Fruit fly (Drosophila melanogaster) whole organism, embryonic: ENCODE measurements around the gene gro.

Source experiments
- ATbp ChIP-seq: fragments of 200-800 bp; sonication (Bioruptor generic); optimal IDR thresholded peaks from 2 replicates; lab custom pipeline; 2017; ENCODE audit warnings: missing biosample characterization, mild to moderate bottlenecking, missing genetic modification characterization, missing genetic modification reagents
- BtbVII ChIP-seq: fragments of 200-800 bp; sonication (Bioruptor generic); optimal IDR thresholded peaks from 3 replicates; lab custom pipeline; 2017; ENCODE audit warnings: missing biosample characterization, mild to moderate bottlenecking, missing genetic modification characterization
- C15 ChIP-seq: fragments of 200-800 bp; sonication (Bioruptor generic); IDR thresholded peaks from 3 replicates; pipeline ENCODE4 v1.3.6; 2022; ENCODE audit warnings: missing biosample characterization, missing genetic modification characterization
- CG11093 ChIP-seq: fragments of 200-800 bp; sonication (Bioruptor generic); IDR thresholded peaks from 3 replicates; pipeline ENCODE4 v1.3.6; 2022; ENCODE audit warnings: missing biosample characterization, missing genetic modification characterization
- CG11398 ChIP-seq: fragments of 200-800 bp; sonication (Bioruptor generic); optimal IDR thresholded peaks from 2 replicates; lab custom pipeline; 2016; ENCODE audit warnings: missing biosample characterization, missing genetic modification characterization
- CG12155 ChIP-seq: fragments of 200-800 bp; sonication (Bioruptor generic); optimal IDR thresholded peaks from 3 replicates; lab custom pipeline; 2016; ENCODE audit warnings: missing biosample characterization, missing genetic modification characterization
- CG12299 ChIP-seq: fragments of 200-800 bp; sonication (Bioruptor generic); optimal IDR thresholded peaks from 2 replicates; lab custom pipeline; 2018; ENCODE audit warnings: missing biosample characterization, mild to moderate bottlenecking, missing genetic modification characterization
- CG12659 ChIP-seq: fragments of 200-800 bp; sonication (Bioruptor generic); optimal IDR thresholded peaks from 3 replicates; lab custom pipeline; 2017; ENCODE audit warnings: mild to moderate bottlenecking, missing biosample characterization, missing genetic modification reagents, missing genetic modification characterization
- CG1603 ChIP-seq: fragments of 200-800 bp; sonication (Bioruptor generic); optimal IDR thresholded peaks from 2 replicates; lab custom pipeline; 2019; ENCODE audit warnings: missing biosample characterization, mild to moderate bottlenecking, missing genetic modification characterization, moderate library complexity
- CG17186 ChIP-seq: fragments of 200-800 bp; sonication (Bioruptor generic); optimal IDR thresholded peaks from 3 replicates; lab custom pipeline; 2017; ENCODE audit warnings: missing biosample characterization, missing genetic modification reagents, missing genetic modification characterization
- CG17802 ChIP-seq: fragments of 200-800 bp; sonication (Bioruptor generic); optimal IDR thresholded peaks from 2 replicates; lab custom pipeline; 2018; ENCODE audit warnings: missing biosample characterization, mild to moderate bottlenecking, missing genetic modification characterization, moderate library complexity
- CG1832 ChIP-seq: fragments of 200-800 bp; sonication (Bioruptor generic); optimal IDR thresholded peaks from 2 replicates; lab custom pipeline; 2017; ENCODE audit warnings: missing biosample characterization, mild to moderate bottlenecking, missing genetic modification characterization, inconsistent platforms
- CG18476 ChIP-seq: fragments of 200-800 bp; sonication (Bioruptor generic); optimal IDR thresholded peaks from 2 replicates; lab custom pipeline; 2016; ENCODE audit warnings: missing biosample characterization, mild to moderate bottlenecking, missing genetic modification characterization
- CG31365 ChIP-seq: fragments of 200-800 bp; sonication (Bioruptor generic); optimal IDR thresholded peaks from 2 replicates; lab custom pipeline; 2018; ENCODE audit warnings: missing biosample characterization, mild to moderate bottlenecking, missing genetic modification characterization
- CG31388 ChIP-seq: fragments of 200-800 bp; sonication (Bioruptor generic); optimal IDR thresholded peaks from 2 replicates; lab custom pipeline; 2016; ENCODE audit warnings: missing biosample characterization, missing genetic modification characterization
- CG32772 ChIP-seq: fragments of 200-800 bp; sonication (Bioruptor generic); IDR thresholded peaks from 2 replicates; pipeline ENCODE4 v1.3.6; 2022; ENCODE audit warnings: missing biosample characterization, missing genetic modification characterization
- CG4360 ChIP-seq: fragments of 200-800 bp; sonication (Bioruptor generic); IDR thresholded peaks from 2 replicates; pipeline ENCODE4 v1.3.6; 2022; ENCODE audit warnings: missing biosample characterization, missing genetic modification characterization
- CG4730 ChIP-seq: fragments of 200-800 bp; sonication (Bioruptor generic); IDR thresholded peaks from 2 replicates; pipeline ENCODE4 v1.3.6; 2022; ENCODE audit warnings: missing biosample characterization, missing genetic modification characterization
- CG6254 ChIP-seq: fragments of 200-800 bp; sonication (Bioruptor generic); optimal IDR thresholded peaks from 3 replicates; lab custom pipeline; 2017; ENCODE audit warnings: mild to moderate bottlenecking, missing biosample characterization, missing genetic modification reagents, missing genetic modification characterization
- CG6654 ChIP-seq: fragments of 200-800 bp; sonication (Bioruptor generic); optimal IDR thresholded peaks from 2 replicates; lab custom pipeline; 2017; ENCODE audit warnings: missing biosample characterization, mild to moderate bottlenecking, missing genetic modification characterization
- CG9932 ChIP-seq: fragments of 200-800 bp; sonication (Bioruptor generic); IDR thresholded peaks from 2 replicates; pipeline ENCODE4 v1.3.6; 2022; ENCODE audit warnings: missing biosample characterization, missing genetic modification characterization
- Camta ChIP-seq: fragments of 200-800 bp; sonication (Bioruptor generic); optimal IDR thresholded peaks from 2 replicates; lab custom pipeline; 2016; ENCODE audit warnings: missing biosample characterization, missing genetic modification characterization
- Dad ChIP-seq: fragments of 200-800 bp; sonication (Bioruptor generic); optimal IDR thresholded peaks from 3 replicates; lab custom pipeline; 2016; ENCODE audit warnings: missing biosample characterization, missing genetic modification characterization
- Dll ChIP-seq: fragments of 200-800 bp; sonication (Bioruptor generic); IDR thresholded peaks from 4 replicates; pipeline ENCODE4 v1.3.6; 2022; ENCODE audit warnings: missing biosample characterization, missing genetic modification characterization; ENCODE audit not compliant: partially characterized antibody
- Gsc ChIP-seq: fragments of 200-800 bp; sonication (Bioruptor generic); IDR thresholded peaks from 2 replicates; pipeline ENCODE4 v1.3.6; 2022; ENCODE audit warnings: missing biosample characterization, missing genetic modification characterization
- Gug ChIP-seq: fragments of 200-800 bp; sonication (Bioruptor generic); IDR thresholded peaks from 4 replicates; pipeline ENCODE4 v1.3.6; 2022; ENCODE audit warnings: missing biosample characterization, missing genetic modification characterization
- Jarid2 ChIP-seq: fragments of 200-800 bp; sonication (Bioruptor generic); optimal IDR thresholded peaks from 3 replicates; lab custom pipeline; 2017; ENCODE audit warnings: mild to moderate bottlenecking, missing biosample characterization, missing genetic modification reagents, missing genetic modification characterization
- MESR4 ChIP-seq: fragments of 200-800 bp; sonication (Bioruptor generic); optimal IDR thresholded peaks from 2 replicates; lab custom pipeline; 2018; ENCODE audit warnings: missing biosample characterization, mild to moderate bottlenecking, missing genetic modification characterization, moderate library complexity
- Myb ChIP-seq: fragments of 200-800 bp; sonication (Bioruptor generic); optimal IDR thresholded peaks from 2 replicates; lab custom pipeline; 2016; ENCODE audit warnings: missing biosample characterization, missing genetic modification characterization
- Rfx ChIP-seq: fragments of 200-800 bp; sonication (Bioruptor generic); IDR thresholded peaks from 2 replicates; pipeline ENCODE4 v1.3.6; 2022; ENCODE audit warnings: missing biosample characterization, missing genetic modification characterization
- Sox102F ChIP-seq: fragments of 200-800 bp; sonication (Bioruptor generic); optimal IDR thresholded peaks from 2 replicates; lab custom pipeline; 2018; ENCODE audit warnings: missing biosample characterization, mild to moderate bottlenecking, missing genetic modification characterization, moderate library complexity
- Stat92E ChIP-seq, 3 experiments: fragments of >200 bp in 2 of 3; fragments of 200-800 bp in 1 of 3; sonication (Bioruptor generic) in 1 of 3; optimal IDR thresholded peaks; 2 replicates each; lab custom pipeline; 2017 to 2019; ENCODE audit warnings: missing biosample characterization in 3 of 3, missing genetic modification characterization in 3 of 3, mild to moderate bottlenecking in 1 of 3, moderate library complexity in 1 of 3
- Usf ChIP-seq: fragments of 200-800 bp; sonication (Bioruptor generic); optimal IDR thresholded peaks from 2 replicates; lab custom pipeline; 2017; ENCODE audit warnings: missing genotype, missing biosample characterization, missing genetic modification characterization
- ac ChIP-seq: fragments of 200-800 bp; sonication (Bioruptor generic); optimal IDR thresholded peaks from 3 replicates; lab custom pipeline; 2017; ENCODE audit warnings: missing biosample characterization, mild to moderate bottlenecking, missing genetic modification characterization
- bbx ChIP-seq: fragments of 200-800 bp; sonication (Bioruptor generic); IDR thresholded peaks from 2 replicates; pipeline ENCODE4 v1.3.6; 2022; ENCODE audit warnings: missing biosample characterization, missing genetic modification characterization; ENCODE audit not compliant: partially characterized antibody
- da ChIP-seq: fragments of 200-800 bp; sonication (Bioruptor generic); optimal IDR thresholded peaks from 2 replicates; lab custom pipeline; 2016; ENCODE audit warnings: missing biosample characterization, missing genetic modification characterization
- ems ChIP-seq: fragments of 200-800 bp; sonication (Bioruptor generic); optimal IDR thresholded peaks from 3 replicates; lab custom pipeline; 2016; ENCODE audit warnings: missing biosample characterization, missing genetic modification characterization
- kay ChIP-seq: fragments of 200-800 bp; sonication (Bioruptor generic); optimal IDR thresholded peaks from 2 replicates; lab custom pipeline; 2016; ENCODE audit warnings: missing biosample characterization, missing genetic modification characterization
- kni ChIP-seq: fragments of 200-800 bp; sonication (Bioruptor generic); optimal IDR thresholded peaks from 3 replicates; lab custom pipeline; 2017; ENCODE audit warnings: mild to moderate bottlenecking, missing biosample characterization, missing genetic modification reagents, missing genetic modification characterization
- oc ChIP-seq: fragments of 200-800 bp; sonication (Bioruptor generic); optimal IDR thresholded peaks from 2 replicates; lab custom pipeline; 2018; ENCODE audit warnings: missing biosample characterization, mild to moderate bottlenecking, missing genetic modification characterization, moderate library complexity
- org-1 ChIP-seq: fragments of 200-800 bp; sonication (Bioruptor generic); optimal IDR thresholded peaks from 2 replicates; lab custom pipeline; 2017; ENCODE audit warnings: missing biosample characterization, missing genetic modification characterization
- pros ChIP-seq: fragments of 200-800 bp; sonication (Bioruptor generic); optimal IDR thresholded peaks from 3 replicates; lab custom pipeline; 2019; ENCODE audit warnings: missing biosample characterization, mild to moderate bottlenecking, missing genetic modification characterization, moderate library complexity
- rib ChIP-seq: fragments of 200-800 bp; sonication (Bioruptor generic); IDR thresholded peaks from 2 replicates; pipeline ENCODE4 v1.3.6; 2022; ENCODE audit warnings: missing biosample characterization, missing genetic modification characterization
- sc ChIP-seq, 3 experiments: fragments of >200 bp in 2 of 3; fragments of 200-800 bp in 1 of 3; sonication (Bioruptor generic) in 1 of 3; optimal IDR thresholded peaks; 2 replicates in 2 of 3; 3 replicates in 1 of 3; lab custom pipeline; 2017; ENCODE audit warnings: mild to moderate bottlenecking in 1 of 3, missing biosample characterization in 1 of 3, missing genetic modification characterization in 1 of 3, missing genetic modification reagents in 1 of 3
- seq ChIP-seq: fragments of 200-800 bp; sonication (Bioruptor generic); IDR thresholded peaks from 2 replicates; pipeline ENCODE4 v1.3.6; 2022; ENCODE audit warnings: missing biosample characterization, missing genetic modification characterization
- sqz ChIP-seq: fragments of 200-800 bp; sonication (Bioruptor generic); optimal IDR thresholded peaks from 3 replicates; lab custom pipeline; 2018; ENCODE audit warnings: missing biosample characterization, mild to moderate bottlenecking, missing genetic modification characterization
- trem ChIP-seq: fragments of 200-800 bp; optimal IDR thresholded peaks from 3 replicates; lab custom pipeline; 2019; ENCODE audit warnings: missing biosample characterization, mild to moderate bottlenecking, missing genetic modification characterization, moderate library complexity
- vfl ChIP-seq: fragments of 200-800 bp; sonication (Bioruptor generic); optimal IDR thresholded peaks from 2 replicates; lab custom pipeline; 2016; ENCODE audit warnings: missing biosample characterization, missing genetic modification characterization
- vvl ChIP-seq: fragments of 200-800 bp; sonication (Bioruptor generic); IDR thresholded peaks from 2 replicates; pipeline ENCODE4 v1.3.6; 2022; ENCODE audit warnings: missing biosample characterization, missing genetic modification characterization
- yki ChIP-seq: fragments of >200 bp; optimal IDR thresholded peaks from 3 replicates; lab custom pipeline; 2018
- zf30C ChIP-seq: fragments of 200-800 bp; sonication (Bioruptor generic); optimal IDR thresholded peaks from 3 replicates; lab custom pipeline; 2018; ENCODE audit warnings: missing biosample characterization, mild to moderate bottlenecking, missing genetic modification characterization

Gene gro

dm6 chr3R:26039793-26040335 is 1.7 kb upstream of the gro start (continued):
- TF ChIP-seq CG4360 (GFP tag; lab: Robert Waterston, UW) (peak; percentile 96), CG12659 (GFP tag; lab: Kevin White, UChicago) (no peak), trem (tag; lab: Kevin White, UChicago) (peak; percentile 4), Jarid2 (GFP tag; lab: Kevin White, UChicago) (peak; percentile 18), Myb (GFP tag; lab: Kevin White, UChicago) (no peak), kni (GFP tag; lab: Kevin White, UChicago) (peak; percentile 84), CG18476 (GFP tag; lab: Kevin White, UChicago) (no peak), CG9932 (no peak), ATbp (GFP tag; lab: Kevin White, UChicago) (no peak), CG12299 (tag; lab: Kevin White, UChicago) (no peak), CG1832 (peak; percentile 87), Gsc (GFP tag; lab: Robert Waterston, UW) (no peak), CG32772 (GFP tag; lab: Robert Waterston, UW) (no peak), CG17802 (no peak), sc (optimal IDR thresholded peaks at IDR 0.05; lab: Kevin White, UChicago) (no peak), sc (GFP tag; optimal IDR thresholded peaks at IDR 0.05; lab: Kevin White, UChicago) (peak; percentile 51), pros (GFP tag; lab: Kevin White, UChicago) (peak; percentile 99), rib (GFP tag; lab: Robert Waterston, UW) (no peak), Dad (GFP tag; lab: Kevin White, UChicago) (no peak), zf30C (no peak), org-1 (GFP tag; lab: Kevin White, UChicago) (no peak), CG6654 (no peak), CG17186 (GFP tag; lab: Kevin White, UChicago) (no peak), vfl (GFP tag; lab: Kevin White, UChicago) (no peak), oc (tag; lab: Kevin White, UChicago) (peak; percentile 4), MESR4 (GFP tag; lab: Kevin White, UChicago) (no peak), CG31388 (GFP tag; lab: Kevin White, UChicago) (no peak), CG11398 (no peak), BtbVII (GFP tag; lab: Kevin White, UChicago) (no peak), ems (GFP tag; lab: Kevin White, UChicago) (no peak), vvl (GFP tag; lab: Robert Waterston, UW) (no peak), CG31365 (no peak), Rfx (no peak), CG1603 (tag; lab: Kevin White, UChicago) (no peak), Camta (GFP tag; lab: Kevin White, UChicago) (no peak), CG12155 (GFP tag; lab: Kevin White, UChicago) (no peak), Dll (GFP tag; lab: Robert Waterston, UW) (no peak), Stat92E (GFP tag; optimal IDR thresholded peaks at IDR 0.05; lab: Kevin White, UChicago) (no peak), CG6254 (GFP tag; lab: Kevin White, UChicago) (no peak), Usf (GFP tag; lab: Kevin White, UChicago) (no peak), Gug (no peak), yki (lab: Kevin White, UChicago) (no peak), ac (GFP tag; lab: Kevin White, UChicago) (peak; percentile 100), da (GFP tag; lab: Kevin White, UChicago) (peak; percentile 91), CG4730 (GFP tag; lab: Robert Waterston, UW) (no peak), bbx (no peak), sqz (GFP tag; lab: Kevin White, UChicago) (peak; percentile 78), C15 (GFP tag; lab: Robert Waterston, UW) (no peak), CG11093 (no peak), seq (GFP tag; lab: Robert Waterston, UW) (peak; percentile 60; the same call in 1 of the 2 replicates), kay (GFP tag; lab: Kevin White, UChicago) (no peak), Sox102F (GFP tag; lab: Kevin White, UChicago) (no peak)
